Fruit fly (Drosophila melanogaster) whole organism: ENCODE measurements around the gene CG4069.

Experiments
- Dll ChIP-seq: fragments of >200 bp; optimal IDR thresholded peaks from 2 replicates; lab custom pipeline; 2017
- pan ChIP-seq: fragments of >200 bp; optimal IDR thresholded peaks from 2 replicates; lab custom pipeline; 2017
- psq ChIP-seq: fragments of >200 bp; optimal IDR thresholded peaks from 2 replicates; lab custom pipeline; 2017
- usp ChIP-seq: fragments of >200 bp; optimal IDR thresholded peaks from 2 replicates; lab custom pipeline; 2017; ENCODE audit warnings: missing biosample characterization, missing genetic modification characterization, mixed read lengths

- no peak for TF ChIP-seq Dll (lab: Kevin White, UChicago)
- TF ChIP-seq psq (lab: Kevin White, UChicago), result no peak
- no peak for TF ChIP-seq usp (GFP tag; lab: Kevin White, UChicago)
- TF ChIP-seq pan (lab: Kevin White, UChicago), result no peak
Measured at dm6 chr3L:12564979-12565378, 27.9 kb upstream of the CG4069 start.
